Fruit fly (Drosophila melanogaster): ENCODE data around the gene chif.

dm6 chr2L:16351805-16352584 is 433 bp downstream of the chif start:
- TF ChIP-seq psq (optimal IDR thresholded peaks at IDR 0.05) (peak; percentile 87), Myc (optimal IDR thresholded peaks at IDR 0.05) (no peak), insv (optimal IDR thresholded peaks at IDR 0.05) (no peak), ttk (optimal IDR thresholded peaks at IDR 0.05) (no peak), h (optimal IDR thresholded peaks at IDR 0.05) (no peak)
